Fruit fly (Drosophila melanogaster): ENCODE results near the gene CG42268.

CG42268 gene

dm6 chr3L:9723108-9723507 lies 37.1 kb downstream of the CG42268 start, which contains the start of the genes nbs and defl:
nbs (minus strand) TSS chr3L:9723194.
defl (plus strand) TSS chr3L:9723423.
- TF ChIP-seq pan (optimal IDR thresholded peaks at IDR 0.05) = no peak
- no peak for TF ChIP-seq CG8478 (optimal IDR thresholded peaks at IDR 0.05)
- no peak for TF ChIP-seq Dll (optimal IDR thresholded peaks at IDR 0.05)
- TF ChIP-seq EcR (GFP tag; optimal IDR thresholded peaks at IDR 0.05) = no peak
- TF ChIP-seq usp (GFP tag; optimal IDR thresholded peaks at IDR 0.05) = no peak
- no peak for TF ChIP-seq psq (optimal IDR thresholded peaks at IDR 0.05)

DNA sequence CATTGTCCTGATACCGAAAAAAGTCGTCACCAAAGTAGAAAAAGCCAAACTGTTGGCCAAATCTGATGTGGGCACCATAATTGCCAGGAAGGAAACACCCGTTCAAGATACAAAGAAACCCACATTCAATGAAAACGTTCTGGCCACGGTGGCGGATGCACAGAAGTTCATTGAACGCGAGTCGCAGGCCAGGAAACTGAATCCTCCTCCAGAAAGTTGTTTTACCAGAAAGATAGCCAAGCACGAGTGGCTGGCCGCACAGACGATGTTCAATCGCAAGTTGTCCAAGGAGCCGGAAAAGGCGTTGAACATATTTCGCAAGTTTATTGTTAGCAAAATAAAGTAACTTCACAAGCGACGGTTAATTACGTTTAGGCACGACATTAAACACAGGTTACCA lies 40.1 kb downstream of the CG42268 start:
- TF ChIP-seq CG8478 (optimal IDR thresholded peaks at IDR 0.05) = no peak
- TF ChIP-seq usp (GFP tag; optimal IDR thresholded peaks at IDR 0.05) = no peak
- TF ChIP-seq EcR (GFP tag; optimal IDR thresholded peaks at IDR 0.05) = no peak
- TF ChIP-seq Dll (optimal IDR thresholded peaks at IDR 0.05) = no peak
- no peak for TF ChIP-seq psq (optimal IDR thresholded peaks at IDR 0.05)
- TF ChIP-seq pan (optimal IDR thresholded peaks at IDR 0.05) = no peak

DNA sequence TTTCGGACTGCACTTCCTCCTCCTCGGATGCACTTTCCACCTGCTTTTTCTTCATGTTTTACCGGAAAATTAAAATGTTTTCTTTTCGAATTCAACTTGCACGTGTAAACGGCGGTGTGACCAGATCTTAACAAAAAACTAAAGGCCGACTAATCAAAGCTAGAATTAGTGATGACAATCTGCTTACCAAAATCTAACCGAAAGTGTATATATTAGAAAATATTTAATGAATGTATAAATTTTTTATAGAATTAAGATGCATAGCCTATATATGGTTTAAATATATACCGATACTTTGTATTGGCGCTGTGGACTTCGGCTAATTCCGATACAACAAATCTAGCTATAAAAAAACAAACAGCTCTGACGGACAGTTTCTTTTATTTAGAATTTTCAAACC lies 41.3 kb downstream of the CG42268 start, which contains the start of the genes CG18178 and CG14174:
Gene CG18178 (minus strand): TSS at position 216 of the 400 bp plus-strand sequence.
Gene CG14174 (plus strand): TSS at position 400 of the 400 bp plus-strand sequence.
- TF ChIP-seq CG8478 (optimal IDR thresholded peaks at IDR 0.05) = no peak
- TF ChIP-seq usp (GFP tag; optimal IDR thresholded peaks at IDR 0.05) = no peak
- no peak for TF ChIP-seq psq (optimal IDR thresholded peaks at IDR 0.05)
- TF ChIP-seq EcR (GFP tag; optimal IDR thresholded peaks at IDR 0.05) = no peak
- no peak for TF ChIP-seq pan (optimal IDR thresholded peaks at IDR 0.05)
- no peak for TF ChIP-seq Dll (optimal IDR thresholded peaks at IDR 0.05)

DNA sequence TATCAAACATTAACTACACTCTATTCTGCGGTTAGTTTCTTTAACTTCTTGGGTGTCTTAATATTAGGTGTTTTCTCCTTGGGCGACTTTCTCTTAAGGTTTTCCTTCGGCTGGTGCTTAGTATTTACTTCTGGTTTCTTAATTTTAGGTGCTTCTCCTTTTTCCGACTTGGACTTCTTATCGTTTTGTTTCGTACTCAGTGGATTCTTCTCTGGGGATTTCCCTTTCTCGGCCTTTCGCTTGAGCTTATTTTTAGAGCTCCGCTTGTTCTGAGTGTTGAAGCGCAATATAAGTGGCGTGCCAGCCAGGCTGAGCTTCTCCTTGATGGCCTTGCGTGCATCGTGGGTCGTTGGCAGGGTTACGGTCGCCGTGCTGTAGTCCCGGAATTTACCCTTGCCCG lies 42.4 kb downstream of the CG42268 start:
- TF ChIP-seq usp (GFP tag; optimal IDR thresholded peaks at IDR 0.05) (no peak), pan (optimal IDR thresholded peaks at IDR 0.05) (no peak), CG8478 (optimal IDR thresholded peaks at IDR 0.05) (no peak), Dll (optimal IDR thresholded peaks at IDR 0.05) (no peak), EcR (GFP tag; optimal IDR thresholded peaks at IDR 0.05) (no peak), psq (optimal IDR thresholded peaks at IDR 0.05) (no peak)

dm6 chr3L:9717101-9717500 lies 43.1 kb downstream of the CG42268 start:
- TF ChIP-seq Dll (optimal IDR thresholded peaks at IDR 0.05) (no peak), psq (optimal IDR thresholded peaks at IDR 0.05) (no peak), EcR (GFP tag; optimal IDR thresholded peaks at IDR 0.05) (no peak), pan (optimal IDR thresholded peaks at IDR 0.05) (no peak), CG8478 (optimal IDR thresholded peaks at IDR 0.05) (no peak), usp (GFP tag; optimal IDR thresholded peaks at IDR 0.05) (no peak)

DNA sequence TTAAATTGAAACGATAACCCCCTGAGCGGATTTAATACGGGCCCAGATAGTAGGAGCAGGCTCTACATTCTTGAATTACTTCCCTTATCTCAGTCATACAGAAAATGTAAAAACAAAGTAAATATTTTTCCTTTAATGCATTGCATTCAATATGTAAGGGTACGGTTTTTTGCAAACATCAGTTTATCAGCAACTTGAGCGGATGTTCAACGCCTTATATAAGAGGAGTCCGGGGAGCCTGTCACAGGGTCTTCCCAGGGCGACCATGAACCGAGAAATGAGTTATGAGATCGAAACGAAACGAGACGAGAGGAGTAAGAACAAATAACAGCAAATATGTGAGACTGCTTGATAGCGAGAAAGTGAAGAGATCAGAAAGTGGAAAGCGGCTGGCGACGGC lies 43.6 kb downstream of the CG42268 start:
- TF ChIP-seq pan (optimal IDR thresholded peaks at IDR 0.05) (no peak), Dll (optimal IDR thresholded peaks at IDR 0.05) (no peak), psq (optimal IDR thresholded peaks at IDR 0.05) (no peak), usp (GFP tag; optimal IDR thresholded peaks at IDR 0.05) (no peak), CG8478 (optimal IDR thresholded peaks at IDR 0.05) (no peak), EcR (GFP tag; optimal IDR thresholded peaks at IDR 0.05) (no peak)

DNA sequence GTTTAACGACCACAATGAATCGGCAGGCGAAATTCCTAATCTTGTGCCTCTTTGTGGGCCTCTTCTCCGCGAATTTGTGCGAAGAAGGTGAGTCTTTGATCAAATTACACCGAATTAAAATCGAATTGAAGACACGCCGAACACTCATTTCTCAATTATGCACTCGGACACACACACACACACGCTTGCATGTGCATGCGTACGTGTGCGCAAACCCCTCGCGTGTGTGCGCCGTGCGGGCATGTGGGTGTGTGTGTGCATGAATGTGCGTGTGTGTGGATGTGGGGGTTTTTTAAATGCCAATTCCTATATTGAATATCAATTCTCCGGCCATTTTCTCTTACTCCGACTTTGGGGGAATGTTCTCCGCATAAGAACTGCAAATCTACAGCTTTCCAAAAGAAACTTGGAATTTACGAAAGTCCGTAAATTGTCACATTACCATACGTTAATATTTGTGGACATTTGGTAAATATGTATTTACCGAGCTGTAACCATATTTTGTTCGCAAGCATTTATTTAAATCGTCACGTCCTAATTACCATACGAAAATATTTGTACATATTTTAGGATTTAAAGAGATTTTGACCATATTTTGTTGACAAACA lies 45.6 kb downstream of the CG42268 start:
- no peak for TF ChIP-seq psq (optimal IDR thresholded peaks at IDR 0.05)
- no peak for TF ChIP-seq Dll (optimal IDR thresholded peaks at IDR 0.05)
- no peak for TF ChIP-seq EcR (GFP tag; optimal IDR thresholded peaks at IDR 0.05)
- TF ChIP-seq usp (GFP tag; optimal IDR thresholded peaks at IDR 0.05) = no peak
- no peak for TF ChIP-seq pan (optimal IDR thresholded peaks at IDR 0.05)
- TF ChIP-seq CG8478 (optimal IDR thresholded peaks at IDR 0.05) = no peak

dm6 chr3L:9713828-9714536 lies 46.2 kb downstream of the CG42268 start, which contains the start of gene vsg:
vsg (plus strand) TSS chr3L:9714324.
- TF ChIP-seq CG8478 (optimal IDR thresholded peaks at IDR 0.05) = no peak
- TF ChIP-seq psq (optimal IDR thresholded peaks at IDR 0.05) = no peak
- TF ChIP-seq pan (optimal IDR thresholded peaks at IDR 0.05) = no peak
- TF ChIP-seq EcR (GFP tag; optimal IDR thresholded peaks at IDR 0.05) = no peak
- TF ChIP-seq usp (GFP tag; optimal IDR thresholded peaks at IDR 0.05) = no peak
- TF ChIP-seq Dll (optimal IDR thresholded peaks at IDR 0.05) = no peak

DNA sequence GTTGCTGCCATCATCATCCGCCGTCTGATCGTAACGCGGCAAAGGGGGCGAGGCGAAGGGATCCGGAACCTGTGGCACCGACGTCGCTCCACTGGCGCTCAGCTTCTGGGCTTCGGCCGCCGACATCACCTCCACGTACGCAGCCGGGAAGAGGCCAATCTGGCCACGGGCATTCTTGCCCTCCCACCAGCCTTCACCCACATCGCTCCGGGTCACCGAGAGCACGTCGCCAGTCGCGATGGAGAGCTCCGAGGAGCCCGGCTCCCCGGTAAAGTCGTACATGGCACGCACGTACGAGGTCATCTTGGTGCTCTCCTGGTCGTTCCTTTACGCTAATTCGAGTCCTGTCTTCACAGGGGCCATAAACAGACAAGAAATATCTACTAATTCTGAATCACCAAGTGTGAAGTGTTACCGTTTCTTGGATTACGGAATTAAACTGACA lies 46.8 kb downstream of the CG42268 start, which contains the start of gene SH3PX1:
Gene SH3PX1 (minus strand): TSS at position 445 of the 445 bp plus-strand sequence.
- TF ChIP-seq CG8478 (optimal IDR thresholded peaks at IDR 0.05) (no peak), psq (optimal IDR thresholded peaks at IDR 0.05) (no peak), EcR (GFP tag; optimal IDR thresholded peaks at IDR 0.05) (no peak), pan (optimal IDR thresholded peaks at IDR 0.05) (no peak), Dll (optimal IDR thresholded peaks at IDR 0.05) (no peak), usp (GFP tag; optimal IDR thresholded peaks at IDR 0.05) (no peak)

DNA sequence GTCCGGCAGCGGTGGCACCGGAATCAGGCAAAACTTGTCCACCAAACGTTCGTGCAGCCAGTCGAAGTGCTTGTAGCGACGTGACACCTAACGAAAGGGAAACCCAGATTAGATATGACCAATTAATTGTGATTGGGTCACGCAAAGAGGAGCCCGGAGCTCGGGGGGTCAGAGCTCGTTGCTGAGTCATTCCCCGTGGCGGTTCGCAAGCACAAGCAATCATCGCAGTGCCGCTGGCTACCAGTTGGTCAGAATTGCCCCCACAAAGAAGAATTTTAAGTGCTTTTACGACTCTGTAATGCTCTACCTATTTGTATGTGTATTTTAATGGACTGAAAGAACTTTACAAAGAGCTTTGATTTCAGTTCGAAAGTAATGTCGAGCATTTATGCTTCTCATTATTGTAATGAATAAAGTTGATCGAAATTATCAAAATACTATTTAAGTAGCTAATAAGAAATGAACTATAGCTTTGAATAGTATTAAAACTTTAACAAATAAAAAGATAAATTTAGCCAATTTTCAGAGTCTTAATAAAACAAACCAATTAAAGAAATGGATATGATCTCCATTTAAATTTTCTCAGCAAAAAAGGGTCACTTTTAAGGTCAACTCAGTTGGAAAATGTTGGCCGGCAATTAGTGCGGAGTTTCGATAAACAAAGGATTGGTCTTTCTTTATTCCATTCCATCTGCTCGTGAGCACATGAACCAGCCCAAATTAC lies 48.0 kb downstream of the CG42268 start:
- TF ChIP-seq EcR (GFP tag; optimal IDR thresholded peaks at IDR 0.05) (no peak), psq (optimal IDR thresholded peaks at IDR 0.05) (no peak), pan (optimal IDR thresholded peaks at IDR 0.05) (no peak), usp (GFP tag; optimal IDR thresholded peaks at IDR 0.05) (no peak), Dll (optimal IDR thresholded peaks at IDR 0.05) (no peak), CG8478 (optimal IDR thresholded peaks at IDR 0.05) (no peak)

dm6 chr3L:9711203-9711602 lies 49.0 kb downstream of the CG42268 start:
- TF ChIP-seq CG8478 (optimal IDR thresholded peaks at IDR 0.05) (no peak), pan (optimal IDR thresholded peaks at IDR 0.05) (no peak), psq (optimal IDR thresholded peaks at IDR 0.05) (no peak)
